Worm (Caenorhabditis elegans): ENCODE data around the gene F26F2.1.
"Not testable (repeated sequence)": the region's sequence is repeated elsewhere in the genome, so short reads cannot be mapped to it uniquely, and the experiment has no call there.

Gene F26F2.1

DNA sequence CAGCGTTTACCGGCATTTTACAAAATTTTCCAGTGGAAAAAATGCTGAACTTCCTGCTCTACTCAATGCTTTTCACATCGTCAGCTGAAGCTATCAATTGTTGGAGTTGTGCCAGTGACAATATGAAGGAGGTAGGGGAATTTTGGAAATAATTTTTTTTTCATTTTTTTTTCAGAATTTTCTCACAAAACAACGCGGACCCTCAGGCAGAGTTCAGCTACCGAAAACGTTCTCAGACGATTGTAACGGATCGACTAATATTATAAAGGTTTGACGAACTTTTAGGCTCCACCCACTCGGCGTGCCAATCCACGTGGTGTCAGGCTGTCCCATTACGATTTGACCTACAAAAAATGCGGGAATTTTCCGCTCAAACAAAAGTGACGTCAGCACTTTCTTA is 17.8 kb upstream of the F26F2.1 start, which contains the start of gene F26F2.8:
TSS of gene F26F2.8 (plus strand) at position 13 of the 400 bp plus-strand sequence.
- no peak for TF ChIP-seq pha-4 (tag; optimal IDR thresholded peaks at IDR 0.05)
- no peak for TF ChIP-seq M03D4.4 (tag; optimal IDR thresholded peaks at IDR 0.05)
- TF ChIP-seq lin-32 (GFP tag; optimal IDR thresholded peaks at IDR 0.05): no peak
- no peak for TF ChIP-seq elt-1 (tag; optimal IDR thresholded peaks at IDR 0.05; ENCODE audit: borderline replicate concordance, insufficient read depth)
- no peak for TF ChIP-seq cnd-1 (tag; optimal IDR thresholded peaks at IDR 0.05)
- TF ChIP-seq sem-2 (GFP tag; optimal IDR thresholded peaks at IDR 0.05): no peak
- no peak for TF ChIP-seq zip-8 (tag; optimal IDR thresholded peaks at IDR 0.05)

ce11 chrV:20574872-20575271 is 13.2 kb upstream of the F26F2.1 start:
- TF ChIP-seq zip-8 (tag; optimal IDR thresholded peaks at IDR 0.05) (no peak), ceh-43 (GFP tag; optimal IDR thresholded peaks at IDR 0.05) (no peak), tbx-8 (GFP tag; optimal IDR thresholded peaks at IDR 0.05) (no peak)

ce11 chrV:20574314-20574713 is 12.6 kb upstream of the F26F2.1 start, which contains the start of gene clec-263:
clec-263 (plus strand) TSS chrV:20574614.
- no peak for TF ChIP-seq lsy-2 (tag; optimal IDR thresholded peaks at IDR 0.05)
- no peak for TF ChIP-seq ceh-83 (GFP tag; optimal IDR thresholded peaks at IDR 0.05)
- no peak for TF ChIP-seq sptf-1 (tag; optimal IDR thresholded peaks at IDR 0.05)
- no peak for TF ChIP-seq elt-3 (tag; optimal IDR thresholded peaks at IDR 0.05)
- TF ChIP-seq nhr-28 (tag; optimal IDR thresholded peaks at IDR 0.05): no peak
- no peak for TF ChIP-seq mep-1 (tag; optimal IDR thresholded peaks at IDR 0.05)
- no peak for TF ChIP-seq elt-1 (tag; optimal IDR thresholded peaks at IDR 0.05; ENCODE audit: borderline replicate concordance, insufficient read depth)
- TF ChIP-seq ces-1 (GFP tag; optimal IDR thresholded peaks at IDR 0.05): no peak
- no peak for TF ChIP-seq lin-32 (GFP tag; optimal IDR thresholded peaks at IDR 0.05)
- TF ChIP-seq unc-62 (GFP tag; optimal IDR thresholded peaks at IDR 0.05): no peak
- TF ChIP-seq ceh-39 (tag; optimal IDR thresholded peaks at IDR 0.05): no peak
- no peak for TF ChIP-seq bed-3 (GFP tag; optimal IDR thresholded peaks at IDR 0.05)
- TF ChIP-seq cnd-1 (tag; optimal IDR thresholded peaks at IDR 0.05): no peak
- TF ChIP-seq mls-2 (tag; optimal IDR thresholded peaks at IDR 0.05): no peak

ce11 chrV:20573392-20573791 is 11.7 kb upstream of the F26F2.1 start, which contains the start of gene F26F2.5:
F26F2.5 (plus strand) TSS chrV:20573692.
- TF ChIP-seq M03D4.4 (tag; optimal IDR thresholded peaks at IDR 0.05) (no peak), elt-3 (tag; optimal IDR thresholded peaks at IDR 0.05) (no peak), flh-1 (GFP tag; optimal IDR thresholded peaks at IDR 0.05) (no peak), lin-13 (tag; optimal IDR thresholded peaks at IDR 0.05) (no peak)

DNA sequence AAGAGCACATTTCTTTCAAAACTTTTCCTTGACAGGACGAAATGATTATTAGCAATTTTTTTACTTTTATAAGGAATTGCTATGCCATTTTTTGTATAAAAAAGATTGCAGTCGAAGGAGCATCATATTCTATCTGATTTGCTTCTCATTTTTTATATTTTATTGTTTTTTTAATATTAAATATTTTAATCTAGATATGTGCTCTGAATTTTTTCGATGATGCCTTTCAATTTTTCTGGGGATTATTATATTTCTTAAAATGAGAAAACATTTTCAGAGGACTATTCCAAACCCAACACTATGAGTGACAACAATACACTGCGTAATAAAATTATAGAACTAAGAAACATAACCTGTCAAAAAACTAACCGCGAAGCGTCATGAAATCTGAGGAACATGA is 7.3 kb upstream of the F26F2.1 start, which contains the start of gene F26F2.4:
TSS of gene F26F2.4 (plus strand) at position 301 of the 400 bp plus-strand sequence.
- not testable (repeated sequence) for TF ChIP-seq flh-1 (GFP tag; optimal IDR thresholded peaks at IDR 0.05); ceh-43 (GFP tag; optimal IDR thresholded peaks at IDR 0.05); nhr-76 (tag; optimal IDR thresholded peaks at IDR 0.05)

ce11 chrV:20566454-20566853 is 4.8 kb upstream of the F26F2.1 start, which contains the start of gene F26F2.3:
F26F2.3 (minus strand) TSS chrV:20566554.
- TF ChIP-seq unc-62 (GFP tag; optimal IDR thresholded peaks at IDR 0.05) (no peak), ces-1 (GFP tag; optimal IDR thresholded peaks at IDR 0.05) (no peak)

ce11 chrV:20564054-20564453 is 2.4 kb upstream of the F26F2.1 start, which contains the start of gene F26F2.13:
F26F2.13 (plus strand) TSS chrV:20564354.
- TF ChIP-seq ceh-39, ztf-11, elt-3 (tag; optimal IDR thresholded peaks at IDR 0.05): not testable (repeated sequence)

DNA sequence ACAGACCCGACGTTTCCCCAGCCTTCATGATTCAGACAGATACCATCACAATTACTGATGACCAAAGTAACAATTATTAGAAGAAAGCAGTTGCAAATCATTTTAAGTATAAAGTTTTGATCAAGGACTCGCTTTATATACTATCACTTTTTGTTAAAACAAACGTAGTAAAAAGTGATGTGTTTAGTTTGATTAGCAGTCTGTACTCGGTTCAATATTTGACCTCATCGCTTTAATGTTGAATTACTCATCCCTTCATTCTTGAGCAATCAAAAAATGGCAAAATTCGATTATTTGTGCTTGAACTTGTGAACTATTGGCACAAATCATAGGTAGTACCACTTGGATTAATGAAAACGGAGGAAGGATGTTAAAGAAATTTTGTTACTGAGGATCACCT is 3.4 kb downstream of the F26F2.1 start, which contains the start of gene abf-4:
TSS of gene abf-4 (minus strand) at position 101 of the 400 bp plus-strand sequence.
- TF ChIP-seq pha-4 (tag; optimal IDR thresholded peaks at IDR 0.05) (no peak), drap-1 (GFP tag; optimal IDR thresholded peaks at IDR 0.05) (no peak), lin-32 (GFP tag; optimal IDR thresholded peaks at IDR 0.05) (no peak), lsy-2 (tag; optimal IDR thresholded peaks at IDR 0.05) (no peak), sem-2 (GFP tag; optimal IDR thresholded peaks at IDR 0.05) (no peak), bed-3 (GFP tag; optimal IDR thresholded peaks at IDR 0.05) (no peak), ham-2 (GFP tag; optimal IDR thresholded peaks at IDR 0.05) (no peak), ceh-43 (GFP tag; optimal IDR thresholded peaks at IDR 0.05) (no peak), nhr-76 (tag; optimal IDR thresholded peaks at IDR 0.05) (no peak)

Data from whole organism, mixed stage, embryonic.